Fruit fly (Drosophila melanogaster) whole organism, embryonic: Measurements from ENCODE around the gene CG31249.
A peak's percentile ranks its signal among the peaks of the same experiment; 100 is the strongest.

ENCODE experiments used
- Abd-B ChIP-seq: fragments of 200-800 bp; sonication (Bioruptor generic); optimal IDR thresholded peaks from 2 replicates; lab custom pipeline; 2018; ENCODE audit warnings: missing biosample characterization, mild to moderate bottlenecking, missing genetic modification characterization, moderate library complexity
- Asciz ChIP-seq: fragments of 200-800 bp; sonication (Bioruptor generic); optimal IDR thresholded peaks from 2 replicates; lab custom pipeline; 2017; ENCODE audit warnings: missing biosample characterization, mild to moderate bottlenecking, missing genetic modification characterization, missing genetic modification reagents
- CG10366 ChIP-seq: fragments of 200-800 bp; sonication (Bioruptor generic); IDR thresholded peaks from 2 replicates; pipeline ENCODE4 v1.3.6; 2022; ENCODE audit warnings: missing biosample characterization, missing genetic modification characterization
- CG10431 ChIP-seq: fragments of 200-800 bp; sonication (Bioruptor generic); optimal IDR thresholded peaks from 3 replicates; lab custom pipeline; 2018; ENCODE audit warnings: missing biosample characterization, mild to moderate bottlenecking, missing genetic modification characterization
- CG10979 ChIP-seq: fragments of 200-800 bp; sonication (Bioruptor generic); optimal IDR thresholded peaks from 2 replicates; lab custom pipeline; 2018; ENCODE audit warnings: missing biosample characterization, mild to moderate bottlenecking, missing genetic modification characterization, moderate library complexity
- CG1233 ChIP-seq: fragments of 200-800 bp; sonication (Bioruptor generic); optimal IDR thresholded peaks from 4 replicates; lab custom pipeline; 2018; ENCODE audit warnings: missing biosample characterization, mild to moderate bottlenecking, missing genetic modification characterization
- CG12391 ChIP-seq: fragments of 200-800 bp; sonication (Bioruptor generic); optimal IDR thresholded peaks from 3 replicates; lab custom pipeline; 2018; ENCODE audit warnings: missing biosample characterization, mild to moderate bottlenecking, missing genetic modification characterization, moderate library complexity
- CG15514 ChIP-seq: fragments of 200-800 bp; sonication (Bioruptor generic); optimal IDR thresholded peaks from 3 replicates; lab custom pipeline; 2017; ENCODE audit warnings: missing biosample characterization, missing genetic modification characterization, mild to moderate bottlenecking, moderate library complexity, missing genetic modification reagents
- CG15696 ChIP-seq: fragments of 200-800 bp; sonication (Bioruptor generic); optimal IDR thresholded peaks from 2 replicates; lab custom pipeline; 2019; ENCODE audit warnings: missing biosample characterization, mild to moderate bottlenecking, missing genetic modification characterization, moderate library complexity
- CG17361 ChIP-seq: fragments of 200-800 bp; sonication (Bioruptor generic); IDR thresholded peaks from 3 replicates; pipeline ENCODE4 v1.3.6; 2022; ENCODE audit warnings: missing biosample characterization, missing genetic modification characterization
- CG18011 ChIP-seq: fragments of 200-800 bp; sonication (Bioruptor generic); optimal IDR thresholded peaks from 2 replicates; lab custom pipeline; 2017; ENCODE audit warnings: missing biosample characterization, missing genetic modification characterization, mild to moderate bottlenecking, moderate library complexity, missing genotype
- CG30403 ChIP-seq: fragments of 200-800 bp; sonication (Bioruptor generic); optimal IDR thresholded peaks from 3 replicates; lab custom pipeline; 2016; ENCODE audit warnings: missing biosample characterization, missing genetic modification characterization
- CG32767 ChIP-seq: fragments of 200-800 bp; sonication (Bioruptor generic); IDR thresholded peaks from 2 replicates; pipeline ENCODE4 v1.3.6; 2022; ENCODE audit warnings: missing biosample characterization, missing genetic modification characterization
- CG3995 ChIP-seq: fragments of 200-800 bp; sonication (Bioruptor generic); optimal IDR thresholded peaks from 3 replicates; lab custom pipeline; 2016; ENCODE audit warnings: missing biosample characterization, missing genetic modification characterization
- CG4707 ChIP-seq: fragments of 200-800 bp; sonication (Bioruptor generic); optimal IDR thresholded peaks from 2 replicates; lab custom pipeline; 2018; ENCODE audit warnings: missing biosample characterization, mild to moderate bottlenecking, missing genetic modification characterization, moderate library complexity
- CG6689 ChIP-seq: fragments of 200-800 bp; sonication (Bioruptor generic); IDR thresholded peaks from 2 replicates; pipeline ENCODE4 v1.3.6; 2022; ENCODE audit warnings: missing biosample characterization, missing genetic modification characterization
- CG6854 ChIP-seq: fragments of 200-800 bp; sonication (Bioruptor generic); optimal IDR thresholded peaks from 3 replicates; lab custom pipeline; 2017; ENCODE audit warnings: missing biosample characterization, mild to moderate bottlenecking, missing genetic modification characterization
- CG7372 ChIP-seq: fragments of 200-800 bp; sonication (Bioruptor generic); IDR thresholded peaks from 2 replicates; pipeline ENCODE4 v1.3.6; 2022; ENCODE audit warnings: missing biosample characterization, missing genetic modification characterization
- CG7839 ChIP-seq: fragments of 200-800 bp; sonication (Bioruptor generic); optimal IDR thresholded peaks from 3 replicates; lab custom pipeline; 2018; ENCODE audit warnings: missing biosample characterization, mild to moderate bottlenecking, missing genetic modification characterization, moderate library complexity
- CG8089 ChIP-seq: fragments of 200-800 bp; sonication (Bioruptor generic); optimal IDR thresholded peaks from 3 replicates; lab custom pipeline; 2016; ENCODE audit warnings: missing biosample characterization, missing genetic modification characterization
- CG8388 ChIP-seq: fragments of 200-800 bp; sonication (Bioruptor generic); optimal IDR thresholded peaks from 2 replicates; lab custom pipeline; 2019; ENCODE audit warnings: missing biosample characterization, mild to moderate bottlenecking, missing genetic modification characterization, moderate library complexity
- CG8478 ChIP-seq: fragments of >200 bp; optimal IDR thresholded peaks from 2 replicates; lab custom pipeline; 2018
- CTCF ChIP-seq: fragments of 200-800 bp; sonication (Bioruptor generic); optimal IDR thresholded peaks from 2 replicates; lab custom pipeline; 2017; ENCODE audit warnings: missing biosample characterization, mild to moderate bottlenecking, missing genetic modification characterization, moderate library complexity
- CoRest ChIP-seq: fragments of 200-800 bp; sonication (Bioruptor generic); optimal IDR thresholded peaks from 3 replicates; lab custom pipeline; 2018; ENCODE audit warnings: missing biosample characterization, mild to moderate bottlenecking, missing genetic modification characterization, moderate library complexity
- Dad ChIP-seq: fragments of 200-800 bp; sonication (Bioruptor generic); optimal IDR thresholded peaks from 3 replicates; lab custom pipeline; 2016; ENCODE audit warnings: missing biosample characterization, missing genetic modification characterization
- Dbx ChIP-seq: fragments of 200-800 bp; sonication (Bioruptor generic); IDR thresholded peaks from 3 replicates; pipeline ENCODE4 v1.3.6; 2022; ENCODE audit warnings: missing biosample characterization, missing genetic modification characterization
- Dref ChIP-seq: fragments of 200-800 bp; sonication (Bioruptor generic); IDR thresholded peaks from 2 replicates; pipeline ENCODE4 v1.3.6; 2022; ENCODE audit warnings: missing biosample characterization, missing genetic modification characterization
- Sry-δ ChIP-seq: fragments of 200-800 bp; sonication (Bioruptor generic); optimal IDR thresholded peaks from 2 replicates; lab custom pipeline; 2016; ENCODE audit warnings: missing biosample characterization, missing genetic modification characterization
- Xbp1 ChIP-seq: fragments of 200-800 bp; sonication (Bioruptor generic); optimal IDR thresholded peaks from 3 replicates; lab custom pipeline; 2016; ENCODE audit warnings: missing biosample characterization, mild to moderate bottlenecking, missing genetic modification characterization
- Xrp1 ChIP-seq: fragments of 200-800 bp; sonication (Bioruptor generic); IDR thresholded peaks from 2 replicates; pipeline ENCODE4 v1.3.6; 2022; ENCODE audit warnings: missing biosample characterization, missing genetic modification characterization
- ac ChIP-seq: fragments of 200-800 bp; sonication (Bioruptor generic); optimal IDR thresholded peaks from 3 replicates; lab custom pipeline; 2017; ENCODE audit warnings: missing biosample characterization, mild to moderate bottlenecking, missing genetic modification characterization
- aop ChIP-seq: fragments of 200-800 bp; sonication (Bioruptor generic); IDR thresholded peaks from 2 replicates; pipeline ENCODE4 v1.3.6; 2022; ENCODE audit warnings: missing biosample characterization, missing genetic modification characterization
- az2 ChIP-seq: fragments of 200-800 bp; sonication (Bioruptor generic); optimal IDR thresholded peaks from 3 replicates; lab custom pipeline; 2016; ENCODE audit warnings: missing biosample characterization, missing genetic modification characterization
- bbx ChIP-seq: fragments of 200-800 bp; sonication (Bioruptor generic); IDR thresholded peaks from 2 replicates; pipeline ENCODE4 v1.3.6; 2022; ENCODE audit warnings: missing biosample characterization, missing genetic modification characterization; ENCODE audit not compliant: partially characterized antibody
- bcd ChIP-seq: fragments of 200-800 bp; sonication (Bioruptor generic); optimal IDR thresholded peaks from 2 replicates; lab custom pipeline; 2017; ENCODE audit warnings: missing biosample characterization, mild to moderate bottlenecking, missing genetic modification characterization
- cg ChIP-seq: fragments of 200-800 bp; sonication (Bioruptor generic); optimal IDR thresholded peaks from 3 replicates; lab custom pipeline; 2019; ENCODE audit warnings: missing biosample characterization, mild to moderate bottlenecking, missing genetic modification characterization, moderate library complexity
- ci ChIP-seq: fragments of 200-800 bp; sonication (Bioruptor generic); IDR thresholded peaks from 3 replicates; pipeline ENCODE4 v1.3.6; 2022; ENCODE audit warnings: missing biosample characterization, missing genetic modification characterization
- ftz-f1 ChIP-seq: fragments of 200-800 bp; sonication (Bioruptor generic); optimal IDR thresholded peaks from 2 replicates; lab custom pipeline; 2016; ENCODE audit warnings: missing biosample characterization, missing genetic modification characterization
- gfzf ChIP-seq: fragments of 200-800 bp; sonication (Bioruptor generic); optimal IDR thresholded peaks from 2 replicates; lab custom pipeline; 2016; ENCODE audit warnings: missing biosample characterization, mild to moderate bottlenecking, missing genetic modification characterization, moderate library complexity
- grau ChIP-seq: fragments of 200-800 bp; optimal IDR thresholded peaks from 3 replicates; lab custom pipeline; 2019; ENCODE audit warnings: missing biosample characterization, mild to moderate bottlenecking, missing genetic modification characterization, moderate library complexity
- gt ChIP-seq: fragments of 200-800 bp; sonication (Bioruptor generic); IDR thresholded peaks from 2 replicates; pipeline ENCODE4 v1.3.6; 2022; ENCODE audit warnings: missing biosample characterization, missing genetic modification characterization
- ind ChIP-seq: fragments of 200-800 bp; sonication (Bioruptor generic); optimal IDR thresholded peaks from 3 replicates; lab custom pipeline; 2016; ENCODE audit warnings: missing biosample characterization, missing genetic modification characterization
- insv ChIP-seq, 2 experiments: fragments of 200-800 bp; sonication (Bioruptor generic); optimal IDR thresholded peaks; 3 replicates each; lab custom pipeline; 2016 to 2018; ENCODE audit warnings: missing biosample characterization in 2 of 2, missing genetic modification characterization in 2 of 2
- jigr1 ChIP-seq: fragments of 200-800 bp; sonication (Bioruptor generic); IDR thresholded peaks from 3 replicates; pipeline ENCODE4 v1.3.6; 2022; ENCODE audit warnings: missing biosample characterization, missing genetic modification characterization
- mam ChIP-seq: fragments of 200-800 bp; sonication (Bioruptor generic); optimal IDR thresholded peaks from 3 replicates; lab custom pipeline; 2016; ENCODE audit warnings: missing biosample characterization, missing genetic modification characterization
- nmo ChIP-seq: fragments of 200-800 bp; sonication (Bioruptor generic); optimal IDR thresholded peaks from 2 replicates; lab custom pipeline; 2018; ENCODE audit warnings: missing biosample characterization, mild to moderate bottlenecking, missing genetic modification characterization, moderate library complexity
- pan ChIP-seq, 4 experiments: fragments of >200 bp in 3 of 4; fragments of 200-800 bp in 1 of 4; sonication (Bioruptor generic) in 1 of 4; optimal IDR thresholded peaks in 3 of 4; IDR thresholded peaks in 1 of 4; 2 replicates each; pipeline versions ENCODE4 v1.3.6 to Lab custom; 2017 to 2022; ENCODE audit warnings: missing biosample characterization in 2 of 4, missing genetic modification characterization in 2 of 4, mixed read lengths in 1 of 4
- pfk ChIP-seq: fragments of 200-800 bp; sonication (Bioruptor generic); optimal IDR thresholded peaks from 2 replicates; lab custom pipeline; 2018; ENCODE audit warnings: missing biosample characterization, mild to moderate bottlenecking, missing genetic modification characterization, moderate library complexity
- pho ChIP-seq: fragments of 200-800 bp; sonication (Bioruptor generic); optimal IDR thresholded peaks from 2 replicates; lab custom pipeline; 2016; ENCODE audit warnings: missing biosample characterization, missing genetic modification characterization
- pum ChIP-seq: fragments of 200-800 bp; sonication (Bioruptor generic); optimal IDR thresholded peaks from 2 replicates; lab custom pipeline; 2016; ENCODE audit warnings: missing biosample characterization, missing genetic modification characterization
- run ChIP-seq: fragments of 200-800 bp; sonication (Bioruptor generic); optimal IDR thresholded peaks from 3 replicates; lab custom pipeline; 2018; ENCODE audit warnings: missing biosample characterization, mild to moderate bottlenecking, missing genetic modification characterization

Gene CG31249

dm6 chr3R:17670857-17671336, 16.0 kb downstream of the CG31249 start, which contains the start of the genes CG7523 and Mps1 (continued):
- TF ChIP-seq CG15696 (tag; lab: Kevin White, UChicago) (peak; percentile 10), CG17361 (GFP tag; lab: Robert Waterston, UW) (peak; percentile 59; the same call in 2 of the 3 replicates), CG4707 (no peak), Abd-B (GFP tag; lab: Kevin White, UChicago) (peak; percentile 66), pho (GFP tag; lab: Kevin White, UChicago) (peak; percentile 19), CG12391 (tag; lab: Kevin White, UChicago) (peak; percentile 79), CG6854 (GFP tag; lab: Kevin White, UChicago) (no peak), nmo (GFP tag; lab: Kevin White, UChicago) (peak; percentile 40), CG32767 (GFP tag; lab: Robert Waterston, UW) (no peak), CG10366 (GFP tag; lab: Robert Waterston, UW) (no peak), insv (GFP tag; optimal IDR thresholded peaks at IDR 0.05; lab: Kevin White, UChicago) (peak in 1 of 2 experiments; percentile 21), Asciz (no peak), CG1233 (GFP tag; lab: Kevin White, UChicago) (peak; percentile 5), pum (GFP tag; lab: Kevin White, UChicago) (no peak), CG10431 (GFP tag; lab: Kevin White, UChicago) (peak; percentile 41), CG8089 (no peak), grau (tag; lab: Kevin White, UChicago) (peak; percentile 26), CG6689 (GFP tag; lab: Robert Waterston, UW) (no peak), gfzf (GFP tag; lab: Kevin White, UChicago) (peak; percentile 65), CG30403 (GFP tag; lab: Kevin White, UChicago) (peak; percentile 29), CTCF (GFP tag; lab: Kevin White, UChicago) (peak; percentile 55), CG10979 (no peak), aop (GFP tag; lab: Robert Waterston, UW) (no peak), Xrp1 (GFP tag; lab: Robert Waterston, UW) (no peak), CG8388 (GFP tag; lab: Kevin White, UChicago) (peak; percentile 41), CG8478 (lab: Kevin White, UChicago) (no peak), CoRest (tag; lab: Kevin White, UChicago) (peak; percentile 16), bbx (GFP tag; lab: Robert Waterston, UW) (no peak), CG18011 (no peak), Xbp1 (GFP tag; lab: Kevin White, UChicago) (peak; percentile 4), Sry-δ (peak; percentile 43), jigr1 (GFP tag; lab: Robert Waterston, UW) (no peak; the same call in 2 of the 3 replicates), az2 (GFP tag; lab: Kevin White, UChicago) (no peak), ci (GFP tag; lab: Robert Waterston, UW) (peak; percentile 25; the same call in 1 of the 3 replicates), CG3995 (GFP tag; lab: Kevin White, UChicago) (peak; percentile 9), CG7372 (GFP tag; lab: Robert Waterston, UW) (no peak), ind (GFP tag; lab: Kevin White, UChicago) (no peak), ac (no peak), mam (GFP tag; lab: Kevin White, UChicago) (peak; percentile 10), bcd (GFP tag; lab: Kevin White, UChicago) (no peak), CG7839 (tag; lab: Kevin White, UChicago) (peak; percentile 1), cg (GFP tag; lab: Kevin White, UChicago) (no peak), pan (optimal IDR thresholded peaks at IDR 0.05; lab: Kevin White, UChicago) (no peak), pan (GFP tag; optimal IDR thresholded peaks at IDR 0.05 in 1 of 2, IDR thresholded peaks at IDR 0.05 in 1 of 2) (peak in 1 of 2 experiments; percentile 31), gt (GFP tag; lab: Robert Waterston, UW) (no peak), Dref (GFP tag; lab: Robert Waterston, UW) (peak; percentile 35; the same call in 1 of the 2 replicates), ftz-f1 (peak; percentile 98), Dad (no peak), pfk (GFP tag; lab: Kevin White, UChicago) (peak; percentile 3), run (tag; lab: Kevin White, UChicago) (no peak), CG15514 (GFP tag; lab: Kevin White, UChicago) (peak; percentile 73), Dbx (GFP tag; lab: Robert Waterston, UW) (no peak)
